Fruit fly (Drosophila melanogaster) whole organism, pupa: ENCODE results near the gene CG9222.

Source experiments
- CG10348 ChIP-seq: fragments of 200-800 bp; sonication (Bioruptor generic); IDR thresholded peaks from 2 replicates; pipeline ENCODE4 v1.3.6; 2022; ENCODE audit warnings: missing biosample characterization, missing genetic modification characterization
- CG14655 ChIP-seq: fragments of 200-800 bp; sonication (Bioruptor generic); optimal IDR thresholded peaks from 3 replicates; lab custom pipeline; 2017; ENCODE audit warnings: mild to moderate bottlenecking, missing biosample characterization, missing genetic modification reagents, missing genetic modification characterization
- CG17806 ChIP-seq: fragments of 200-800 bp; sonication (Bioruptor generic); optimal IDR thresholded peaks from 2 replicates; lab custom pipeline; 2018; ENCODE audit warnings: missing biosample characterization, mild to moderate bottlenecking, missing genetic modification characterization, moderate library complexity
- CG34367 ChIP-seq: fragments of 200-800 bp; sonication (Bioruptor generic); optimal IDR thresholded peaks from 2 replicates; lab custom pipeline; 2018; ENCODE audit warnings: missing biosample characterization, mild to moderate bottlenecking, missing genetic modification characterization
- D1 ChIP-seq: fragments of 200-800 bp; sonication (Bioruptor generic); optimal IDR thresholded peaks from 2 replicates; lab custom pipeline; 2018; ENCODE audit warnings: missing biosample characterization, mild to moderate bottlenecking, missing genetic modification characterization, moderate library complexity
- EcR ChIP-seq: fragments of 200-800 bp; sonication (Bioruptor generic); optimal IDR thresholded peaks from 3 replicates; lab custom pipeline; 2019; ENCODE audit warnings: missing biosample characterization, missing genetic modification characterization, mild to moderate bottlenecking, moderate library complexity, missing genetic modification reagents
- Pif1B ChIP-seq: fragments of 200-800 bp; sonication (Bioruptor generic); optimal IDR thresholded peaks from 3 replicates; lab custom pipeline; 2016; ENCODE audit warnings: missing biosample characterization, missing genetic modification characterization
- Snoo ChIP-seq: fragments of 200-800 bp; sonication (Bioruptor generic); optimal IDR thresholded peaks from 3 replicates; lab custom pipeline; 2017; ENCODE audit warnings: missing biosample characterization, mild to moderate bottlenecking, missing genetic modification characterization, inconsistent platforms

dm6 chr2L:6085733-6086317, 45.0 kb upstream of the CG9222 start:
- TF ChIP-seq CG17806 (tag; lab: Kevin White, UChicago), result no peak
- TF ChIP-seq D1, result no peak
- no peak for TF ChIP-seq CG10348 (GFP tag; lab: Robert Waterston, UW)
- no peak for TF ChIP-seq EcR
- TF ChIP-seq Pif1B, result no peak
- TF ChIP-seq CG34367 (tag; lab: Kevin White, UChicago), result no peak
- TF ChIP-seq CG14655 (GFP tag; lab: Kevin White, UChicago), result no peak
- no peak for TF ChIP-seq Snoo
